Worm (Caenorhabditis elegans) whole organism, mixed stage, embryonic: ENCODE results near the gene msp-36.

ENCODE experiments used
- cnd-1 ChIP-seq: fragments of 200-800 bp; sonication (Bioruptor generic); optimal IDR thresholded peaks from 2 replicates; lab custom pipeline; 2018; ENCODE audit warnings: mild to moderate bottlenecking, missing genetic modification characterization, missing compliant biosample characterization
- lin-13 ChIP-seq: fragments of 150-350 bp; optimal IDR thresholded peaks from 2 replicates; lab custom pipeline; 2014; ENCODE audit warnings: missing biosample characterization, missing genetic modification characterization
- lsy-2 ChIP-seq: fragments of 150-350 bp; optimal IDR thresholded peaks from 2 replicates; lab custom pipeline; 2014; ENCODE audit warnings: missing biosample characterization, missing genetic modification characterization
- nhr-28 ChIP-seq: fragments of 150-350 bp; optimal IDR thresholded peaks from 2 replicates; lab custom pipeline; 2014; ENCODE audit warnings: missing biosample characterization, missing genetic modification characterization
- nhr-76 ChIP-seq: sonication (generic microtip); optimal IDR thresholded peaks from 2 replicates; lab custom pipeline; 2017; ENCODE audit warnings: missing biosample characterization, missing genetic modification characterization
- pha-4 ChIP-seq: fragments of 150-350 bp; optimal IDR thresholded peaks from 2 replicates; lab custom pipeline; 2018; ENCODE audit warnings: missing biosample characterization, missing genetic modification reagents, missing genetic modification characterization
- sem-2 ChIP-seq: fragments of 200-800 bp; sonication (Bioruptor generic); optimal IDR thresholded peaks from 2 replicates; lab custom pipeline; 2018; ENCODE audit warnings: mild to moderate bottlenecking, missing genetic modification characterization, missing compliant biosample characterization
- unc-62 ChIP-seq: fragments of 150-350 bp; optimal IDR thresholded peaks from 2 replicates; lab custom pipeline; 2014; ENCODE audit warnings: missing biosample characterization, missing genetic modification reagents, missing genetic modification characterization
- ztf-11 ChIP-seq: fragments of 150-350 bp; optimal IDR thresholded peaks from 2 replicates; lab custom pipeline; 2014; ENCODE audit warnings: missing biosample characterization, missing genetic modification characterization

DNA sequence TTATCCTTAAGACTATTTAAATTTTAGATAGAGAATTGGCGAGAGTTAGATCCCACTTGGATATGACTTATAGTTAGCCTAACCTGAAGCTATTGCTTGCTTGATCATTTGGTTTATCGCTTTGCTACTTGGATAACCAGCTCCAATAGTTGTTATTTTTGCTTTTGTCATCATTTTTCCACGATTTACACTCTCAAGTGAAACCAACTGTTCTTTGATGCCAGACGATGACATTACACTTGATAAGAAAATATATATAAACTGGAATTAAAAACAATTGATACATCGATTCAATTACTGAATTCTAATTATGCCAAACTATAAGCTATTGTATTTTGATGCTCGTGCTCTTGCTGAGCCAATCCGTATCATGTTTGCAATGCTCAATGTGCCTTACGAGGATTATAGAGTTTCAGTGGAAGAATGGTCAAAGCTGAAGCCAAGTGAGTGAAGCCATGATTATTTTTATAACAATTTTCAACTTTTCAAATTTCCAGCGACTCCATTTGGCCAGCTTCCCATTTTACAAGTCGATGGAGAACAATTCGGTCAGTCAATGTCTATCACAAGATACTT is 46.8 kb downstream of the msp-36 start, which contains the start of the genes gst-2, gst-4 and dhs-12:
- no peak for TF ChIP-seq ztf-11 (tag; lab: Kevin White, UChicago)
- no peak for TF ChIP-seq sem-2 (GFP tag; lab: Kevin White, UChicago)
- TF ChIP-seq unc-62 (GFP tag; lab: Kevin White, UChicago), result no peak
- no peak for TF ChIP-seq pha-4
- no peak for TF ChIP-seq lsy-2 (tag; lab: Kevin White, UChicago)
- TF ChIP-seq lin-13, result no peak
- TF ChIP-seq nhr-76 (tag; lab: Kevin White, UChicago), result no peak
- TF ChIP-seq cnd-1 (tag; lab: Kevin White, UChicago), result no peak
- no peak for TF ChIP-seq nhr-28 (tag; lab: Kevin White, UChicago)
